Worm (Caenorhabditis elegans) whole organism, L2 larva: ENCODE measurements around the gene unc-26.

Experiments used
- C34F6.9 ChIP-seq: fragments of 150-350 bp; optimal IDR thresholded peaks from 2 replicates; lab custom pipeline; 2014; ENCODE audit warnings: missing biosample characterization, missing genetic modification characterization
- R02D3.7 ChIP-seq: fragments of 150-350 bp; optimal IDR thresholded peaks from 2 replicates; lab custom pipeline; 2014; ENCODE audit warnings: missing biosample characterization, missing genetic modification characterization
- ZK546.5 ChIP-seq: sonication (generic microtip); optimal IDR thresholded peaks from 2 replicates; lab custom pipeline; 2017; ENCODE audit warnings: missing biosample characterization, missing genetic modification characterization
- alr-1 ChIP-seq: fragments of 150-350 bp; optimal IDR thresholded peaks from 2 replicates; lab custom pipeline; 2014; ENCODE audit warnings: missing biosample characterization, missing genetic modification characterization
- aly-2 ChIP-seq: fragments of 150-350 bp; optimal IDR thresholded peaks from 2 replicates; lab custom pipeline; 2014; ENCODE audit warnings: missing biosample characterization, missing genetic modification characterization
- ama-1 ChIP-seq: fragments of 150-350 bp; optimal IDR thresholded peaks from 2 replicates; lab custom pipeline; 2018; ENCODE audit warnings: inconsistent platforms
- blmp-1 ChIP-seq: sonication (generic microtip); optimal IDR thresholded peaks from 2 replicates; lab custom pipeline; 2017; ENCODE audit warnings: missing genetic modification characterization, mild to moderate bottlenecking, missing compliant biosample characterization, antibody characterized with exemption, moderate library complexity; ENCODE audit not compliant: insufficient read depth
- ceh-16 ChIP-seq: fragments of 150-350 bp; optimal IDR thresholded peaks from 2 replicates; lab custom pipeline; 2014; ENCODE audit warnings: missing biosample characterization, missing genetic modification characterization
- ceh-82 ChIP-seq: fragments of 150-350 bp; optimal IDR thresholded peaks from 2 replicates; lab custom pipeline; 2014; ENCODE audit warnings: missing biosample characterization, missing genetic modification characterization
- crh-2 ChIP-seq: sonication (generic microtip); optimal IDR thresholded peaks from 2 replicates; lab custom pipeline; 2017; ENCODE audit warnings: missing biosample characterization, missing genetic modification characterization
- dmd-4 ChIP-seq: sonication (generic microtip); optimal IDR thresholded peaks from 2 replicates; lab custom pipeline; 2017; ENCODE audit warnings: missing biosample characterization, missing genetic modification characterization
- elt-1 ChIP-seq: fragments of 150-350 bp; optimal IDR thresholded peaks from 2 replicates; lab custom pipeline; 2014; ENCODE audit warnings: missing biosample characterization, missing genetic modification characterization
- elt-3 ChIP-seq: sonication (generic microtip); optimal IDR thresholded peaks from 2 replicates; lab custom pipeline; 2017; ENCODE audit warnings: missing biosample characterization, missing genetic modification characterization
- fos-1 ChIP-seq: fragments of 150-350 bp; optimal IDR thresholded peaks from 2 replicates; lab custom pipeline; 2014; ENCODE audit warnings: missing biosample characterization, missing genetic modification characterization
- gmeb-1 ChIP-seq: fragments of 150-350 bp; optimal IDR thresholded peaks from 2 replicates; lab custom pipeline; 2014; ENCODE audit warnings: missing biosample characterization, missing genetic modification characterization
- lin-11 ChIP-seq: fragments of 150-350 bp; sonication (generic microtip); optimal IDR thresholded peaks from 2 replicates; lab custom pipeline; 2014; ENCODE audit warnings: missing biosample characterization, missing genetic modification characterization, inconsistent platforms, mixed read lengths
- lin-13 ChIP-seq: fragments of 150-350 bp; optimal IDR thresholded peaks from 2 replicates; lab custom pipeline; 2014; ENCODE audit warnings: missing biosample characterization, missing genetic modification reagents, missing genetic modification characterization
- lin-39 ChIP-seq: fragments of 150-350 bp; optimal IDR thresholded peaks from 2 replicates; lab custom pipeline; 2014; ENCODE audit warnings: missing biosample characterization, missing genetic modification reagents, missing genetic modification characterization
- lsy-2 ChIP-seq, 2 experiments: fragments of 150-350 bp in 1 of 2; sonication (generic microtip) in 1 of 2; optimal IDR thresholded peaks; 2 replicates each; lab custom pipeline; 2014 to 2017; ENCODE audit warnings: missing biosample characterization in 2 of 2, missing genetic modification characterization in 2 of 2
- mab-5 ChIP-seq: fragments of 150-350 bp; optimal IDR thresholded peaks from 2 replicates; lab custom pipeline; 2014; ENCODE audit warnings: missing biosample characterization, missing genetic modification characterization
- mbf-1 ChIP-seq: sonication (generic microtip); optimal IDR thresholded peaks from 2 replicates; lab custom pipeline; 2017; ENCODE audit warnings: missing biosample characterization, missing genetic modification characterization
- mdl-1 ChIP-seq, 2 experiments: fragments of 150-350 bp in 1 of 2; sonication (generic microtip) in 1 of 2; optimal IDR thresholded peaks; 2 replicates each; lab custom pipeline; 2017; ENCODE audit warnings: missing biosample characterization in 2 of 2, missing genetic modification characterization in 2 of 2
- nhr-10 ChIP-seq: sonication (generic microtip); optimal IDR thresholded peaks from 2 replicates; lab custom pipeline; 2017; ENCODE audit warnings: missing biosample characterization, missing genetic modification characterization
- nhr-11 ChIP-seq: fragments of 150-350 bp; optimal IDR thresholded peaks from 2 replicates; lab custom pipeline; 2014; ENCODE audit warnings: missing biosample characterization, missing genetic modification characterization
- nhr-12 ChIP-seq: fragments of 150-350 bp; optimal IDR thresholded peaks from 2 replicates; lab custom pipeline; 2014; ENCODE audit warnings: missing biosample characterization, missing genetic modification characterization
- nhr-21 ChIP-seq: fragments of 150-350 bp; optimal IDR thresholded peaks from 2 replicates; lab custom pipeline; 2014; ENCODE audit warnings: missing biosample characterization, missing genetic modification characterization
- nhr-237 ChIP-seq: fragments of 150-350 bp; optimal IDR thresholded peaks from 2 replicates; lab custom pipeline; 2014; ENCODE audit warnings: missing biosample characterization, missing genetic modification characterization
- nhr-25 ChIP-seq: fragments of 150-350 bp; sonication (generic microtip); optimal IDR thresholded peaks from 3 replicates; lab custom pipeline; 2014; ENCODE audit warnings: missing biosample characterization, missing genetic modification characterization
- nhr-6 ChIP-seq: fragments of 150-350 bp; optimal IDR thresholded peaks from 2 replicates; lab custom pipeline; 2014; ENCODE audit warnings: missing biosample characterization, missing genetic modification characterization
- nhr-77 ChIP-seq: fragments of 150-350 bp; optimal IDR thresholded peaks from 2 replicates; lab custom pipeline; 2014; ENCODE audit warnings: missing biosample characterization, missing genetic modification characterization
- peb-1 ChIP-seq: fragments of 150-350 bp; optimal IDR thresholded peaks from 2 replicates; lab custom pipeline; 2014; ENCODE audit warnings: missing biosample characterization, missing genetic modification characterization
- sem-4 ChIP-seq: fragments of 150-350 bp; optimal IDR thresholded peaks from 2 replicates; lab custom pipeline; 2014; ENCODE audit warnings: missing biosample characterization, missing genetic modification reagents, missing genetic modification characterization
- skn-1 ChIP-seq: sonication (generic microtip); optimal IDR thresholded peaks from 2 replicates; lab custom pipeline; 2017; ENCODE audit warnings: missing biosample characterization, missing genetic modification characterization
- sma-3 ChIP-seq: sonication (generic microtip); optimal IDR thresholded peaks from 2 replicates; lab custom pipeline; 2016; ENCODE audit warnings: missing genetic modification reagents, missing genetic modification characterization, missing compliant biosample characterization
- sma-9 ChIP-seq, 2 experiments: fragments of 150-350 bp in 1 of 2; sonication (generic microtip) in 1 of 2; optimal IDR thresholded peaks; 2 replicates each; lab custom pipeline; 2014 to 2016; ENCODE audit warnings: missing genetic modification characterization in 2 of 2, mild to moderate bottlenecking in 1 of 2, missing biosample characterization in 1 of 2, missing compliant biosample characterization in 1 of 2, missing genetic modification reagents in 1 of 2, moderate library complexity in 1 of 2
- snpc-4 ChIP-seq: fragments of 150-350 bp; optimal IDR thresholded peaks from 2 replicates; lab custom pipeline; 2014; ENCODE audit warnings: missing biosample characterization, missing genetic modification characterization
- unc-39 ChIP-seq: fragments of 150-350 bp; optimal IDR thresholded peaks from 2 replicates; lab custom pipeline; 2014; ENCODE audit warnings: missing biosample characterization, missing genetic modification characterization
- unc-55 ChIP-seq: fragments of 150-350 bp; sonication (generic microtip); optimal IDR thresholded peaks from 3 replicates; lab custom pipeline; 2014; ENCODE audit warnings: missing biosample characterization, missing genetic modification reagents, missing genetic modification characterization
- unc-62 ChIP-seq: fragments of 150-350 bp; optimal IDR thresholded peaks from 2 replicates; lab custom pipeline; 2014; ENCODE audit warnings: missing biosample characterization, missing genetic modification reagents, missing genetic modification characterization
- zag-1 ChIP-seq: fragments of 150-350 bp; optimal IDR thresholded peaks from 2 replicates; lab custom pipeline; 2014; ENCODE audit warnings: missing biosample characterization, missing genetic modification characterization

The unc-26 gene

ce11 chrIV:13244024-13244423, 28.3 kb downstream of the unc-26 start, which contains the start of gene cox-11:
Gene cox-11, plus strand, starts transcription at chrIV:13244324.
- TF ChIP-seq elt-3 (tag; lab: Kevin White, UChicago), result no peak

- TF ChIP-seq elt-3 (tag; lab: Kevin White, UChicago), result no peak
- no peak for TF ChIP-seq ceh-82
- TF ChIP-seq dmd-4 (tag; lab: Kevin White, UChicago), result no peak
- no peak for TF ChIP-seq nhr-10 (tag; lab: Kevin White, UChicago)
- no peak for TF ChIP-seq aly-2 (tag; lab: Kevin White, UChicago)
- TF ChIP-seq nhr-6, result no peak
- no peak for TF ChIP-seq crh-2 (tag; lab: Kevin White, UChicago)
- TF ChIP-seq lin-13 (GFP tag; lab: Kevin White, UChicago), result no peak
- TF ChIP-seq unc-62 (GFP tag; lab: Kevin White, UChicago), result no peak
- TF ChIP-seq C34F6.9 (tag; lab: Kevin White, UChicago), result no peak
- TF ChIP-seq sma-9 (GFP tag; optimal IDR thresholded peaks at IDR 0.05; lab: Kevin White, UChicago), result no peak
- no peak for TF ChIP-seq sma-9 (tag; optimal IDR thresholded peaks at IDR 0.05; lab: Kevin White, UChicago)
Observed at ce11 chrIV:13243375-13243774, 28.9 kb downstream of the unc-26 start, which contains the start of gene JC8.4. Gene JC8.4, plus strand, starts transcription at chrIV:13243675.

- TF ChIP-seq nhr-237 (tag; lab: Kevin White, UChicago) (no peak), alr-1 (tag; lab: Kevin White, UChicago) (no peak), aly-2 (tag; lab: Kevin White, UChicago) (no peak), lin-13 (GFP tag; lab: Kevin White, UChicago) (no peak), ZK546.5 (tag; lab: Kevin White, UChicago) (no peak), peb-1 (no peak), nhr-21 (tag; lab: Kevin White, UChicago) (no peak), zag-1 (tag; lab: Kevin White, UChicago) (no peak), ceh-82 (no peak), nhr-11 (tag; lab: Kevin White, UChicago) (no peak), R02D3.7 (tag; lab: Kevin White, UChicago) (no peak), nhr-6 (no peak), nhr-10 (tag; lab: Kevin White, UChicago) (no peak)
Observed at ce11 chrIV:13241340-13241739, 31.0 kb downstream of the unc-26 start.

- TF ChIP-seq mab-5 (no peak), unc-39 (tag; lab: Kevin White, UChicago) (no peak), nhr-21 (tag; lab: Kevin White, UChicago) (no peak), sma-9 (GFP tag; optimal IDR thresholded peaks at IDR 0.05; lab: Kevin White, UChicago) (no peak), sma-9 (tag; optimal IDR thresholded peaks at IDR 0.05; lab: Kevin White, UChicago) (no peak), elt-3 (tag; lab: Kevin White, UChicago) (no peak), blmp-1 (no peak), ama-1 (lab: Kevin White, UChicago) (no peak), mdl-1 (tag; optimal IDR thresholded peaks at IDR 0.05; lab: Kevin White, UChicago) (no peak), nhr-12 (tag; lab: Kevin White, UChicago) (no peak), aly-2 (tag; lab: Kevin White, UChicago) (no peak), zag-1 (tag; lab: Kevin White, UChicago) (no peak), nhr-11 (tag; lab: Kevin White, UChicago) (no peak), lin-39 (tag; lab: Kevin White, UChicago) (no peak), snpc-4 (tag; lab: Kevin White, UChicago) (no peak)
Observed at ce11 chrIV:13240842-13241143, 31.5 kb downstream of the unc-26 start, which contains the start of gene lin-54. Gene lin-54, plus strand, starts transcription at chrIV:13241044.

ce11 chrIV:13240078-13240841, 32.1 kb downstream of the unc-26 start, which contains the start of gene rpl-12:
Gene rpl-12, minus strand, starts transcription at chrIV:13240651.
- peak; percentile 98 for TF ChIP-seq gmeb-1 (tag; lab: Kevin White, UChicago)
- peak; percentile 46 for TF ChIP-seq mbf-1 (tag; lab: Kevin White, UChicago)
- peak; percentile 99 for TF ChIP-seq crh-2 (tag; lab: Kevin White, UChicago)
- peak; percentile 88 for TF ChIP-seq skn-1 (tag; lab: Kevin White, UChicago)
- peak; percentile 97 for TF ChIP-seq fos-1 (tag; lab: Kevin White, UChicago)
- TF ChIP-seq lin-11 (tag; lab: Kevin White, UChicago), result peak; percentile 99
- peak; percentile 95 to 98 for TF ChIP-seq lsy-2 (tag; optimal IDR thresholded peaks at IDR 0.05; lab: Kevin White, UChicago)
- peak; percentile 96 for TF ChIP-seq zag-1 (tag; lab: Kevin White, UChicago)
- peak; percentile 59 for TF ChIP-seq dmd-4 (tag; lab: Kevin White, UChicago)
- peak; percentile 97 for TF ChIP-seq nhr-6
- peak; percentile 99 for TF ChIP-seq sma-3 (GFP tag; lab: Kevin White, UChicago)
- TF ChIP-seq peb-1, result no peak
- TF ChIP-seq sem-4, result peak; percentile 98
- TF ChIP-seq nhr-237 (tag; lab: Kevin White, UChicago), result peak; percentile 89
- TF ChIP-seq ceh-16 (tag; lab: Kevin White, UChicago), result peak; percentile 96
- peak; percentile 100 for TF ChIP-seq unc-55 (GFP tag; lab: Kevin White, UChicago)
- TF ChIP-seq nhr-12 (tag; lab: Kevin White, UChicago), result peak; percentile 73
- TF ChIP-seq sma-9 (GFP tag; optimal IDR thresholded peaks at IDR 0.05; lab: Kevin White, UChicago), result peak; percentile 97
- no peak for TF ChIP-seq sma-9 (tag; optimal IDR thresholded peaks at IDR 0.05; lab: Kevin White, UChicago)
- peak; percentile 99 for TF ChIP-seq nhr-25 (tag; lab: Kevin White, UChicago)
- peak; percentile 91 for TF ChIP-seq snpc-4 (tag; lab: Kevin White, UChicago)
- peak; percentile 99 for TF ChIP-seq nhr-21 (tag; lab: Kevin White, UChicago)
- TF ChIP-seq unc-62 (GFP tag; lab: Kevin White, UChicago), result peak; percentile 78
- TF ChIP-seq nhr-77, result peak; percentile 85
- TF ChIP-seq blmp-1, result peak; percentile 95
- peak; percentile 2 for TF ChIP-seq alr-1 (tag; lab: Kevin White, UChicago)
- peak; percentile 23 for TF ChIP-seq elt-1
- peak; percentile 97 for TF ChIP-seq mab-5
